Worm (Caenorhabditis elegans): ENCODE results near the gene nhr-102.

The nhr-102 gene

DNA sequence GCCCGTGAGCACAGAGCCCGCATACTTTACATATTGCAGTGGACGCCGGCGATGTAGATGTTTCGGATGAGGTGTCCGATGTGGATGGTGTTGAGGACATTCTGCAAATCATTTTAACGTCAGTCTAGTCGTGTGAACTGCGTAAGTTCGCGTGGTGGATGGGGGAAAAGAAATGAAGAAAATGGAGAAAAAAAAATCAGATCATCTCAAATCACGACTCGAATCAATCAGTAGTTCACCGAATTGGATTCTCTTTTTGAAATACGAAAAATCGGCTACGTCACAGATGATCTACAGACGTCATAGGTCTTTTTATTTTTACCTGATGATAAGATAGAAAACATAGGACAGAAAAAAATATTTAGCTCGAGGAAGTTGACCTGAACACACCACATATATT is at the start of gene nhr-102:
nhr-102 (minus strand) TSS at position 101 of the 400 bp plus-strand sequence.
- TF ChIP-seq flh-1 (GFP tag; optimal IDR thresholded peaks at IDR 0.05) (no peak), mep-1 (tag; optimal IDR thresholded peaks at IDR 0.05) (no peak), drap-1 (GFP tag; optimal IDR thresholded peaks at IDR 0.05) (no peak), mab-5 (tag; optimal IDR thresholded peaks at IDR 0.05) (no peak), elt-1 (tag; optimal IDR thresholded peaks at IDR 0.05; ENCODE audit: borderline replicate concordance, insufficient read depth) (no peak), nhr-237 (tag; optimal IDR thresholded peaks at IDR 0.05) (no peak), unc-120 (tag; optimal IDR thresholded peaks at IDR 0.05; ENCODE audit: poor library complexity, severe bottlenecking) (no peak), unc-39 (tag; optimal IDR thresholded peaks at IDR 0.05) (no peak), ceh-43 (GFP tag; optimal IDR thresholded peaks at IDR 0.05) (no peak), nhr-28 (tag; optimal IDR thresholded peaks at IDR 0.05) (no peak), M03D4.4 (tag; optimal IDR thresholded peaks at IDR 0.05) (no peak)

DNA sequence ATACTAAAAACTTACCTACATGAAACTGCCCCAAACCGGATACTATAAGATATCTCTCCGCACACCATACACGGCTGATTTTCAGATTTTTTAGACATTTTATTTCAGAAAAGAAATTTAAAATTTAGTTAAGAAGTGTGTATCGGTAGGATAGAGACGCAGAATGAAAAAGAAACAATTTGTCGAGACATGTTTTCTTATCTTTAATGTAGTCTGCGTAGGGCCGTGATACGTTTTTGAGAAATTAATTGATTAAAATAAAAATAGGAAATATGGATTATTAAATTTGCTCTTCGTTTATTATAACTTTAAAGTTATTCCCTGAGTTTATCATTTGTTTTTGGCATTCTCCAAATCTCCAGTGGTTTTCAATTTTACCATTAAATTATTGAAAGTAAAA is 48.1 kb upstream of the nhr-102 start, which contains the start of gene nhr-108:
nhr-108 (minus strand) TSS at position 166 of the 400 bp plus-strand sequence.
- TF ChIP-seq unc-120 (tag; optimal IDR thresholded peaks at IDR 0.05; ENCODE audit: poor library complexity, severe bottlenecking): no peak
- no peak for TF ChIP-seq mab-5 (tag; optimal IDR thresholded peaks at IDR 0.05)
- no peak for TF ChIP-seq M03D4.4 (tag; optimal IDR thresholded peaks at IDR 0.05)
- no peak for TF ChIP-seq ces-1 (GFP tag; optimal IDR thresholded peaks at IDR 0.05)
- TF ChIP-seq nhr-12 (tag; optimal IDR thresholded peaks at IDR 0.05): no peak
- TF ChIP-seq flh-1 (GFP tag; optimal IDR thresholded peaks at IDR 0.05): no peak
- no peak for TF ChIP-seq sem-2 (GFP tag; optimal IDR thresholded peaks at IDR 0.05)
- no peak for TF ChIP-seq unc-62 (GFP tag; optimal IDR thresholded peaks at IDR 0.05)
- TF ChIP-seq nhr-2 (tag; optimal IDR thresholded peaks at IDR 0.05): no peak
- no peak for TF ChIP-seq ceh-43 (GFP tag; optimal IDR thresholded peaks at IDR 0.05)

DNA sequence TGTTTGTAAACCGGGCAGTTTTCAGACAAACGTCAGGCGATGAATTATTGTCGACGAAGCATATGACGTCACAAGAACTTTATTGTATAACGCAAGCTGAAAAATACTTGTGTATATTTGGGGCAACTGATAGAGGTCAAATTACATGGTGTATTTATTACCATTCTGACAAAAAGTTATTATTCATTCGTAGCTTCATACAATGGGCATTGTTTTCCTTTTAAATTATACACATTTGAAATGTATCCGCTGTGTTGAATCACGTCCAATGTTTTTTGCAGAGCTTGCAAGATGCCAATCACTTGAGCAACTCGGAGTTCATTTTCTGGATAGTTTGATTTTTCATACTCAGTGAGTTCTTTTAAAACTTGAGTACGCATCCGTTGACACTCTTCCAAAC is 46.8 kb upstream of the nhr-102 start, which contains the start of gene F35E8.13:
F35E8.13 (plus strand) TSS at position 301 of the 400 bp plus-strand sequence.
- TF ChIP-seq pha-4 (tag; optimal IDR thresholded peaks at IDR 0.05) (no peak), lin-32 (GFP tag; optimal IDR thresholded peaks at IDR 0.05) (no peak), cnd-1 (tag; optimal IDR thresholded peaks at IDR 0.05) (no peak), tbx-8 (GFP tag; optimal IDR thresholded peaks at IDR 0.05) (no peak), ceh-83 (GFP tag; optimal IDR thresholded peaks at IDR 0.05) (no peak), sem-2 (GFP tag; optimal IDR thresholded peaks at IDR 0.05) (no peak), hlh-1 (tag; optimal IDR thresholded peaks at IDR 0.05) (no peak), unc-120 (tag; optimal IDR thresholded peaks at IDR 0.05; ENCODE audit: poor library complexity, severe bottlenecking) (no peak), mls-2 (tag; optimal IDR thresholded peaks at IDR 0.05) (no peak), mab-5 (tag; optimal IDR thresholded peaks at IDR 0.05) (no peak), ztf-11 (tag; optimal IDR thresholded peaks at IDR 0.05) (no peak), bed-3 (GFP tag; optimal IDR thresholded peaks at IDR 0.05) (no peak), ceh-39 (tag; optimal IDR thresholded peaks at IDR 0.05) (no peak), sptf-1 (tag; optimal IDR thresholded peaks at IDR 0.05) (no peak), drap-1 (GFP tag; optimal IDR thresholded peaks at IDR 0.05) (no peak), lin-13 (tag; optimal IDR thresholded peaks at IDR 0.05) (no peak), ces-1 (GFP tag; optimal IDR thresholded peaks at IDR 0.05) (no peak), nhr-237 (tag; optimal IDR thresholded peaks at IDR 0.05) (no peak)

DNA sequence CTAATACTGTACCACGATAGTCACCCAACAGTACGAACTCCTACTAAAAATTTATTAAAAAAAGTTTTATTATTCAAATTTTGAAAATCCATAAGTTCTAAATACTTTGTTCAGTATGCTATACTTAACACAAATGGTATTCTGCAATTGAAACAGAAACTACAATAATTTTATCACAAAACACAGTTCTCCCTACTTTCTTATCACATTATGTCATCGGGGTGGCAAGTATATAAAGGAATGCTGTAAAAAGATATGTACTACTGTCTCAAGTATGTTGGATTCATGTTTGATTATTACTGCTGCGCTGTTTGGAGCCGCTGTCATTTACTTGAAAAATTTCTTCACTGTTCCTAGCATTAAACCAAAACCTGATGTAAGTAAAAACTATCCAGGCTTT is 44.9 kb upstream of the nhr-102 start, which contains the start of gene cdr-1:
cdr-1 (plus strand) TSS at position 208 of the 400 bp plus-strand sequence.
- no peak for TF ChIP-seq ceh-39 (tag; optimal IDR thresholded peaks at IDR 0.05)
- no peak for TF ChIP-seq blmp-1 (tag; optimal IDR thresholded peaks at IDR 0.05)
- no peak for TF ChIP-seq ceh-83 (GFP tag; optimal IDR thresholded peaks at IDR 0.05)
- TF ChIP-seq mab-5 (tag; optimal IDR thresholded peaks at IDR 0.05): no peak
- TF ChIP-seq tbx-8 (GFP tag; optimal IDR thresholded peaks at IDR 0.05): no peak
- TF ChIP-seq zip-8 (tag; optimal IDR thresholded peaks at IDR 0.05): no peak
- no peak for TF ChIP-seq ham-2 (GFP tag; optimal IDR thresholded peaks at IDR 0.05)
- no peak for TF ChIP-seq hlh-1 (tag; optimal IDR thresholded peaks at IDR 0.05)

DNA sequence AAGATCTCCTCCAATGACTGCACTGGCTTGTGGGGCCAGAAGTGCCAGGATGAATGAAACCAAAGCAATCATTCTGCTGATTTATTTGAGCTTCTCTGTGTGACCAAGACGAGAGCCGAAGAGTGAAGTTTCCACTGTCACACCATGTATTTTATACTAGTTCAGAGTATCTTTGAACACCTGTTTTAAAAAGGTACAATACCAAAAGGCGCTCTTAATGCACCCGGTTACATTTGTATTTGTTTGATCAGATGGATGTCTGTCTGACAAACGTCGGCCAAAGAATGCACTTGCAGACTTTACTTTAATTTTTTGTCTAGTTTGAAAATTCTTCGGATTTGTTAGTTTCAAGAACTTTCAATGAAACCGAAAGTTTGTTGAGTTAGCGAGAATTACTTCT is 44.1 kb upstream of the nhr-102 start, which contains the start of gene F35E8.10:
F35E8.10 (minus strand) TSS at position 101 of the 400 bp plus-strand sequence.
- no peak for TF ChIP-seq elt-3 (tag; optimal IDR thresholded peaks at IDR 0.05)
